Worm (Caenorhabditis elegans) whole organism, young adult: ENCODE measurements around the gene T16G12.12.

ENCODE experiments used
- B0019.2 ChIP-seq: fragments of 200-800 bp; sonication (Bioruptor generic); conservative IDR thresholded peaks from 2 replicates; pipeline ENCODE4 v1.3.6; 2022; ENCODE audit warnings: missing genetic modification reagents, missing genetic modification characterization, missing compliant biosample characterization
- B0336.3 ChIP-seq: fragments of 200-800 bp; sonication (Bioruptor generic); IDR thresholded peaks from 2 replicates; pipeline ENCODE4 v1.3.6; 2022; ENCODE audit warnings: missing genetic modification characterization, missing compliant biosample characterization
- F33H1.4 ChIP-seq: fragments of 200-800 bp; sonication (Bioruptor generic); IDR thresholded peaks from 2 replicates; pipeline ENCODE4 v1.3.6; 2022; ENCODE audit warnings: missing genetic modification reagents, missing genetic modification characterization, missing compliant biosample characterization
- F52B5.7 ChIP-seq: sonication (generic microtip); optimal IDR thresholded peaks from 2 replicates; lab custom pipeline; 2016; ENCODE audit warnings: mild to moderate bottlenecking, missing genetic modification characterization, missing compliant biosample characterization
- F55B11.4 ChIP-seq: sonication (generic microtip); optimal IDR thresholded peaks from 2 replicates; lab custom pipeline; 2016; ENCODE audit warnings: missing compliant biosample characterization, missing genetic modification characterization, borderline replicate concordance; ENCODE audit not compliant: insufficient read depth
- K11D2.4 ChIP-seq: fragments of 200-800 bp; sonication (Bioruptor generic); IDR thresholded peaks from 2 replicates; pipeline ENCODE4 v1.3.6; 2022; ENCODE audit warnings: missing genetic modification reagents, missing genetic modification characterization, missing compliant biosample characterization
- K12H6.12 ChIP-seq: fragments of 200-800 bp; sonication (Bioruptor generic); optimal IDR thresholded peaks from 2 replicates; lab custom pipeline; 2018; ENCODE audit warnings: mild to moderate bottlenecking, missing genetic modification characterization, missing compliant biosample characterization
- Y67H2A.10 ChIP-seq: fragments of 200-800 bp; sonication (Bioruptor generic); conservative IDR thresholded peaks from 2 replicates; pipeline ENCODE4 v1.3.6; 2022; ENCODE audit warnings: missing genetic modification reagents, missing genetic modification characterization, missing compliant biosample characterization
- Y95B8A.8 ChIP-seq: fragments of 200-800 bp; sonication (Bioruptor generic); IDR thresholded peaks from 2 replicates; pipeline ENCODE4 v1.3.6; 2022; ENCODE audit warnings: missing genetic modification reagents, missing genetic modification characterization, missing compliant biosample characterization
- ama-1 ChIP-seq, 3 experiments: fragments of 150-350 bp in 1 of 3; sonication (generic microtip) in 2 of 3; optimal IDR thresholded peaks; 2 replicates each; lab custom pipeline; 2014 to 2018; ENCODE audit warnings: missing biosample characterization in 2 of 3, missing genetic modification characterization in 2 of 3, missing genetic modification reagents in 2 of 3
- attf-5 ChIP-seq: fragments of 200-800 bp; sonication (Bioruptor generic); optimal IDR thresholded peaks from 2 replicates; lab custom pipeline; 2018; ENCODE audit warnings: mild to moderate bottlenecking, missing genetic modification characterization, missing compliant biosample characterization
- attf-6 ChIP-seq: fragments of 200-800 bp; sonication (Bioruptor generic); IDR thresholded peaks from 2 replicates; pipeline ENCODE4 v1.3.6; 2022; ENCODE audit warnings: missing genetic modification reagents, missing genetic modification characterization, missing compliant biosample characterization
- cebp-1 ChIP-seq, 2 experiments: fragments of 200-800 bp in 1 of 2; sonication (Bioruptor generic) in 1 of 2; sonication (generic microtip) in 1 of 2; IDR thresholded peaks in 1 of 2; optimal IDR thresholded peaks in 1 of 2; 2 replicates each; pipeline versions ENCODE4 v1.3.6 to Lab custom; 2017 to 2022; ENCODE audit warnings: missing compliant biosample characterization in 2 of 2, missing genetic modification characterization in 2 of 2, mild to moderate bottlenecking in 1 of 2, missing genetic modification reagents in 1 of 2, moderate library complexity in 1 of 2
- ceh-27 ChIP-seq: fragments of 200-800 bp; sonication (Bioruptor generic); optimal IDR thresholded peaks from 2 replicates; lab custom pipeline; 2018; ENCODE audit warnings: mild to moderate bottlenecking, missing genetic modification characterization, moderate library complexity, missing compliant biosample characterization
- dpl-1 ChIP-seq: fragments of 150-350 bp; optimal IDR thresholded peaks from 2 replicates; lab custom pipeline; 2014; ENCODE audit warnings: missing biosample characterization, missing genetic modification reagents, missing genetic modification characterization
- efl-1 ChIP-seq: fragments of 150-350 bp; optimal IDR thresholded peaks from 2 replicates; lab custom pipeline; 2014; ENCODE audit warnings: missing biosample characterization, missing genetic modification reagents, missing genetic modification characterization
- egrh-3 ChIP-seq: fragments of 200-800 bp; sonication (Bioruptor generic); IDR thresholded peaks from 2 replicates; pipeline ENCODE4 v1.3.6; 2022; ENCODE audit warnings: missing genetic modification reagents, missing genetic modification characterization, missing compliant biosample characterization
- hlh-12 ChIP-seq: sonication (generic microtip); optimal IDR thresholded peaks from 2 replicates; lab custom pipeline; 2016; ENCODE audit warnings: missing genetic modification characterization, missing compliant biosample characterization
- hlh-26 ChIP-seq: fragments of 200-800 bp; sonication (Bioruptor generic); conservative IDR thresholded peaks from 2 replicates; pipeline ENCODE4 v1.3.6; 2022; ENCODE audit warnings: missing genetic modification reagents, missing genetic modification characterization, missing compliant biosample characterization
- hrde-1 ChIP-seq: sonication (generic microtip); optimal IDR thresholded peaks from 2 replicates; lab custom pipeline; 2016; ENCODE audit warnings: missing genetic modification characterization, mild to moderate bottlenecking, missing compliant biosample characterization, moderate library complexity, missing genotype, missing genetic modification reagents, borderline replicate concordance
- hsf-1 ChIP-seq: fragments of 200-800 bp; sonication (Bioruptor generic); IDR thresholded peaks from 2 replicates; pipeline ENCODE4 v1.3.6; 2022; ENCODE audit warnings: missing genetic modification reagents, missing genetic modification characterization, missing compliant biosample characterization
- let-526 ChIP-seq: fragments of 200-800 bp; sonication (Bioruptor generic); IDR thresholded peaks from 2 replicates; pipeline ENCODE4 v1.3.6; 2022; ENCODE audit warnings: missing genetic modification reagents, missing genetic modification characterization, missing compliant biosample characterization
- lin-26 ChIP-seq: fragments of 200-800 bp; sonication (Bioruptor generic); IDR thresholded peaks from 2 replicates; pipeline ENCODE4 v1.3.6; 2022; ENCODE audit warnings: missing genetic modification reagents, missing genetic modification characterization, missing compliant biosample characterization
- lin-54 ChIP-seq: fragments of 200-800 bp; sonication (Bioruptor generic); optimal IDR thresholded peaks from 2 replicates; lab custom pipeline; 2018; ENCODE audit warnings: mild to moderate bottlenecking, missing genetic modification characterization, missing compliant biosample characterization
- lir-1 ChIP-seq: fragments of 200-800 bp; sonication (Bioruptor generic); conservative IDR thresholded peaks from 2 replicates; pipeline ENCODE4 v1.3.6; 2022; ENCODE audit warnings: missing genetic modification reagents, missing genetic modification characterization, missing compliant biosample characterization
- madf-10 ChIP-seq: sonication (generic microtip); optimal IDR thresholded peaks from 2 replicates; lab custom pipeline; 2016; ENCODE audit warnings: mild to moderate bottlenecking, missing genetic modification characterization, missing compliant biosample characterization
- madf-3 ChIP-seq: fragments of 200-800 bp; sonication (Bioruptor generic); IDR thresholded peaks from 2 replicates; pipeline ENCODE4 v1.3.6; 2022; ENCODE audit warnings: missing genetic modification reagents, missing genetic modification characterization, missing compliant biosample characterization
- mes-4 ChIP-seq: sonication (generic microtip); optimal IDR thresholded peaks from 2 replicates; lab custom pipeline; 2016; ENCODE audit warnings: missing genotype, missing genetic modification characterization, missing compliant biosample characterization
- nhr-80 ChIP-seq: sonication (generic microtip); optimal IDR thresholded peaks from 2 replicates; lab custom pipeline; 2016; ENCODE audit warnings: missing genetic modification characterization, missing compliant biosample characterization
- rcor-1 ChIP-seq: fragments of 200-800 bp; sonication (Bioruptor generic); IDR thresholded peaks from 2 replicates; pipeline ENCODE4 v1.3.6; 2022; ENCODE audit warnings: missing genetic modification reagents, missing genetic modification characterization, missing compliant biosample characterization
- repo-1 ChIP-seq: sonication (generic microtip); optimal IDR thresholded peaks from 2 replicates; lab custom pipeline; 2017; ENCODE audit warnings: mild to moderate bottlenecking, missing genetic modification characterization, missing compliant biosample characterization
- rpc-1 ChIP-seq, 2 experiments: fragments of 150-350 bp in 1 of 2; sonication (generic microtip) in 1 of 2; optimal IDR thresholded peaks; 2 replicates each; lab custom pipeline; 2014 to 2018; ENCODE audit warnings: missing biosample characterization in 1 of 2, missing genetic modification characterization in 1 of 2, missing genetic modification reagents in 1 of 2, missing genotype in 1 of 2
- snpc-1.3 ChIP-seq: sonication (generic microtip); optimal IDR thresholded peaks from 2 replicates; lab custom pipeline; 2017; ENCODE audit warnings: missing genetic modification characterization, mild to moderate bottlenecking, missing compliant biosample characterization, antibody characterized with exemption, moderate library complexity, missing genotype, missing genetic modification reagents; ENCODE audit not compliant: insufficient read depth
- unc-62 ChIP-seq: fragments of 150-350 bp; optimal IDR thresholded peaks from 2 replicates; lab custom pipeline; 2014; ENCODE audit warnings: missing biosample characterization, missing genetic modification reagents, missing genetic modification characterization
- ztf-22 ChIP-seq: fragments of 200-800 bp; sonication (Bioruptor generic); optimal IDR thresholded peaks from 2 replicates; lab custom pipeline; 2018; ENCODE audit warnings: mild to moderate bottlenecking, missing genetic modification characterization, moderate library complexity, missing compliant biosample characterization

Gene T16G12.12

ce11 chrIII:10053312-10053711, at the start of gene T16G12.12:
Gene T16G12.12 (plus strand): TSS chrIII:10053612.
- TF ChIP-seq F33H1.4, result peak; percentile 12; the same call in 1 of the 2 replicates
- TF ChIP-seq, all 124 proteins: peak for 1; not testable (repeated sequence) for 123

ce11 chrIII:10004213-10004612, 49.2 kb upstream of the T16G12.12 start, which contains the start of gene C05B5.11:
Gene C05B5.11 (plus strand): TSS chrIII:10004513.
- no peak for TF ChIP-seq let-526 (GFP tag; lab: Robert Waterston, UW)
- no peak for TF ChIP-seq madf-3
- TF ChIP-seq hsf-1, result no peak
- no peak for TF ChIP-seq hlh-26 (GFP tag; lab: Robert Waterston, UW)
- no peak for TF ChIP-seq repo-1 (tag; lab: Kevin White, UChicago)
- no peak for TF ChIP-seq egrh-3
- TF ChIP-seq B0019.2 (GFP tag; lab: Robert Waterston, UW), result no peak
- no peak for TF ChIP-seq K12H6.12
- TF ChIP-seq Y67H2A.10 (GFP tag; lab: Robert Waterston, UW), result no peak

ce11 chrIII:10006734-10007348, 46.6 kb upstream of the T16G12.12 start, which contains the start of gene C05B5.8:
Gene C05B5.8 (minus strand): TSS chrIII:10006784.
- no peak for TF ChIP-seq hsf-1

ce11 chrIII:10010117-10010516, 43.3 kb upstream of the T16G12.12 start, which contains the start of gene fbxa-155:
Gene fbxa-155 (minus strand): TSS chrIII:10010217.
- no peak for TF ChIP-seq lir-1
- no peak for TF ChIP-seq ceh-27
- TF ChIP-seq efl-1 (GFP tag; lab: Kevin White, UChicago), result no peak
- TF ChIP-seq unc-62, result no peak
- no peak for TF ChIP-seq dpl-1 (GFP tag; lab: Kevin White, UChicago)
- TF ChIP-seq ztf-22 (GFP tag; lab: Kevin White, UChicago), result no peak
- TF ChIP-seq K11D2.4 (GFP tag; lab: Robert Waterston, UW), result no peak
- no peak for TF ChIP-seq hlh-12 (tag; lab: Kevin White, UChicago)
- TF ChIP-seq F55B11.4, result no peak

ce11 chrIII:10012136-10012535, 41.3 kb upstream of the T16G12.12 start, which contains the start of gene C05B5.16:
Gene C05B5.16 (plus strand): TSS chrIII:10012436.
- no peak for TF ChIP-seq attf-6
- TF ChIP-seq, all 124 proteins: peak for 0

- TF ChIP-seq B0336.3 (GFP tag; lab: Robert Waterston, UW) (no peak), Y95B8A.8 (GFP tag; lab: Robert Waterston, UW) (no peak), efl-1 (GFP tag; lab: Kevin White, UChicago) (no peak), F52B5.7 (tag; lab: Kevin White, UChicago) (no peak), madf-10 (tag; lab: Kevin White, UChicago) (peak; percentile 32), cebp-1 (GFP tag; IDR thresholded peaks at IDR 0.05; lab: Robert Waterston, UW) (no peak), cebp-1 (tag; optimal IDR thresholded peaks at IDR 0.05; lab: Kevin White, UChicago) (no peak), F55B11.4 (no peak)
Observed at ce11 chrIII:10016413-10017051, 36.9 kb upstream of the T16G12.12 start, which contains the start of gene rgs-1. Gene rgs-1 (minus strand): TSS chrIII:10016558.

ce11 chrIII:10018007-10018406, 35.4 kb upstream of the T16G12.12 start:
- no peak for TF ChIP-seq nhr-80 (tag; lab: Kevin White, UChicago)
- TF ChIP-seq K12H6.12, result no peak
- no peak for TF ChIP-seq hrde-1 (tag; lab: Kevin White, UChicago)
- no peak for TF ChIP-seq madf-10 (tag; lab: Kevin White, UChicago)
- TF ChIP-seq ama-1 (optimal IDR thresholded peaks at IDR 0.05; lab: Kevin White, UChicago), result no peak
- no peak for TF ChIP-seq ama-1 (GFP tag; optimal IDR thresholded peaks at IDR 0.05; lab: Kevin White, UChicago)
- no peak for TF ChIP-seq rcor-1 (GFP tag; lab: Robert Waterston, UW)
- no peak for TF ChIP-seq rpc-1 (optimal IDR thresholded peaks at IDR 0.05; lab: Kevin White, UChicago)
- no peak for TF ChIP-seq rpc-1 (tag; optimal IDR thresholded peaks at IDR 0.05; lab: Kevin White, UChicago)
- TF ChIP-seq lir-1, result no peak
- TF ChIP-seq lin-26 (GFP tag; lab: Robert Waterston, UW), result no peak
- no peak for TF ChIP-seq lin-54
- TF ChIP-seq attf-5, result no peak
- TF ChIP-seq snpc-1.3 (tag; lab: Kevin White, UChicago), result no peak
- TF ChIP-seq mes-4 (tag; lab: Kevin White, UChicago), result no peak
- TF ChIP-seq repo-1 (tag; lab: Kevin White, UChicago), result no peak
